Worm (Caenorhabditis elegans) whole organism, young adult: ENCODE data around the gene C15H11.10.

ENCODE experiments used
- C06A6.2 ChIP-seq: fragments of 200-800 bp; sonication (Bioruptor generic); conservative IDR thresholded peaks from 2 replicates; pipeline ENCODE4 v1.3.6; 2022; ENCODE audit warnings: missing genetic modification characterization, missing compliant biosample characterization
- C17E4.6 ChIP-seq: fragments of 200-800 bp; sonication (Bioruptor generic); IDR thresholded peaks from 2 replicates; pipeline ENCODE4 v1.3.6; 2022; ENCODE audit warnings: missing genetic modification reagents, missing genetic modification characterization, missing compliant biosample characterization
- F10E7.11 ChIP-seq: sonication (generic microtip); optimal IDR thresholded peaks from 2 replicates; lab custom pipeline; 2017; ENCODE audit warnings: mild to moderate bottlenecking, missing genetic modification characterization, moderate library complexity, missing compliant biosample characterization
- F55B11.4 ChIP-seq: sonication (generic microtip); optimal IDR thresholded peaks from 2 replicates; lab custom pipeline; 2016; ENCODE audit warnings: missing compliant biosample characterization, missing genetic modification characterization, borderline replicate concordance; ENCODE audit not compliant: insufficient read depth
- F57A8.1 ChIP-seq: fragments of 200-800 bp; sonication (Bioruptor generic); optimal IDR thresholded peaks from 2 replicates; lab custom pipeline; 2018; ENCODE audit warnings: mild to moderate bottlenecking, missing genetic modification characterization, moderate library complexity, missing compliant biosample characterization
- akir-1 ChIP-seq: fragments of 200-800 bp; sonication (Bioruptor generic); optimal IDR thresholded peaks from 2 replicates; lab custom pipeline; 2018; ENCODE audit warnings: mild to moderate bottlenecking, missing genetic modification characterization, moderate library complexity, missing compliant biosample characterization
- ceh-79 ChIP-seq: sonication (generic microtip); optimal IDR thresholded peaks from 2 replicates; lab custom pipeline; 2017; ENCODE audit warnings: mild to moderate bottlenecking, missing genetic modification characterization, missing compliant biosample characterization
- lsl-1 ChIP-seq: fragments of 200-800 bp; sonication (Bioruptor generic); optimal IDR thresholded peaks from 2 replicates; lab custom pipeline; 2018; ENCODE audit warnings: mild to moderate bottlenecking, missing genetic modification characterization, moderate library complexity, missing compliant biosample characterization
- nfya-1 ChIP-seq: sonication (generic microtip); optimal IDR thresholded peaks from 2 replicates; lab custom pipeline; 2017; ENCODE audit warnings: antibody characterized with exemption, missing compliant biosample characterization, missing genetic modification characterization, borderline replicate concordance; ENCODE audit not compliant: insufficient read depth
- nhr-120 ChIP-seq: fragments of 200-800 bp; sonication (Bioruptor generic); IDR thresholded peaks from 2 replicates; pipeline ENCODE4 v1.3.6; 2022; ENCODE audit warnings: missing genetic modification characterization, missing compliant biosample characterization
- sdz-38 ChIP-seq: sonication (generic microtip); optimal IDR thresholded peaks from 2 replicates; lab custom pipeline; 2016; ENCODE audit warnings: missing genotype, missing genetic modification characterization, missing compliant biosample characterization
- unc-62 ChIP-seq: fragments of 150-350 bp; optimal IDR thresholded peaks from 2 replicates; lab custom pipeline; 2014; ENCODE audit warnings: missing biosample characterization, missing genetic modification reagents, missing genetic modification characterization
- ztf-3 ChIP-seq: fragments of 200-800 bp; sonication (Bioruptor generic); optimal IDR thresholded peaks from 2 replicates; lab custom pipeline; 2018; ENCODE audit warnings: mild to moderate bottlenecking, missing genetic modification characterization, missing compliant biosample characterization

- TF ChIP-seq F55B11.4: no peak
- TF ChIP-seq C06A6.2 (GFP tag; lab: Robert Waterston, UW): no peak
- TF ChIP-seq F57A8.1: no peak
- no peak for TF ChIP-seq C17E4.6 (GFP tag; lab: Robert Waterston, UW)
- no peak for TF ChIP-seq akir-1
- TF ChIP-seq F10E7.11 (tag; lab: Kevin White, UChicago): no peak
- no peak for TF ChIP-seq lsl-1
- TF ChIP-seq nhr-120 (GFP tag; lab: Robert Waterston, UW): no peak
- no peak for TF ChIP-seq unc-62
- no peak for TF ChIP-seq ztf-3
- TF ChIP-seq sdz-38 (tag; lab: Kevin White, UChicago): no peak
- TF ChIP-seq nfya-1: no peak
- TF ChIP-seq ceh-79 (tag; lab: Kevin White, UChicago): no peak
These were observed 33.1 kb downstream of the C15H11.10 start, which contains the start of gene rrsr-1 for ce11 chrV:14424958-14425492.
